Worm (Caenorhabditis elegans): ENCODE results near the gene C47E8.11.
A peak's percentile ranks its signal among the peaks of the same experiment; 100 is the strongest.

DNA sequence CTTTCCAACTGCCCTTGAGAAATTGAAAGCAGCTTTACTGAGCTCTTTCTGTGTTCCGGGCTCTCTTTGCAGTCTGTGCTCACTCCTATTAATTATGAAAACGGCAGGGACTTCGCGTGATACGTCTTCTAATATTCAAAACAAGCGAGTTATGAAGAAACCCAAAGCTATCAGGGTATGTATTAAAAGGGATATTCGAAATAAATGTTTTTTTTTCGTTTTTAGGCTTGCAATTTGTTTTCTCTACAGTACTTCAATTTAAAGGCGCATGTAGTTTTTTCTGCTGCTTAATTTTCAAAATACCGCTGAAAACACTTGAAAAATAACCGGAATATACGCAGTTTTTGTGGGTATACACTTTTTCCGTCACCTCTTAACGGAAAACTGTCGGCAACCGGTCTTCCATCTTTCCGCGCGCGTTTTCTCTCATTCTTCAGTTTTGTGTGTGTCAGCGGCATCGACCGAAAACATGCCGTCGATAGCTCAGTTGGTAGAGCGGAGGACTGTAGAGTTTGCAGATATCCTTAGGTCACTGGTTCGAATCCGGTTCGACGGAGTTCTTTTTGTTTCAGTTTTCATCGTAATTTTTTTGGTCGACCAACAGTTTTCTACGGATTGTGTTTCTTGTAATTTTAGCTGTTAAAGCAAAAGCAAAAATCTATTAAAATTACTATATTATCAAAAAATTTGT lies 789 bp downstream of the C47E8.11 start, which contains the start of gene gasr-8:
- no peak for TF ChIP-seq T23F11.4 (GFP tag; optimal IDR thresholded peaks at IDR 0.05)
- no peak for TF ChIP-seq fkh-10 (GFP tag; optimal IDR thresholded peaks at IDR 0.05)
- peak; percentile 20 for TF ChIP-seq ceh-6 (GFP tag; optimal IDR thresholded peaks at IDR 0.05)
- no peak for TF ChIP-seq nhr-11 (tag; optimal IDR thresholded peaks at IDR 0.05)
- no peak for TF ChIP-seq unc-86 (tag; optimal IDR thresholded peaks at IDR 0.05)
- peak; percentile 49 for TF ChIP-seq dmd-4 (tag; optimal IDR thresholded peaks at IDR 0.05; ENCODE audit: borderline replicate concordance)
- no peak for TF ChIP-seq ama-1 (optimal IDR thresholded peaks at IDR 0.05)
- TF ChIP-seq ceh-34 (tag; optimal IDR thresholded peaks at IDR 0.05), result no peak
- no peak for TF ChIP-seq F13H6.1 (tag; optimal IDR thresholded peaks at IDR 0.05)
- no peak for TF ChIP-seq pha-4 (tag; optimal IDR thresholded peaks at IDR 0.05)
- no peak for TF ChIP-seq unc-55 (GFP tag; optimal IDR thresholded peaks at IDR 0.05)
- TF ChIP-seq gmeb-2 (tag; optimal IDR thresholded peaks at IDR 0.05), result peak; percentile 57
- no peak for TF ChIP-seq ceh-30 (tag; optimal IDR thresholded peaks at IDR 0.05)

All from whole organism, late embryonic.